Fruit fly (Drosophila melanogaster) whole organism, embryonic: Measurements from ENCODE around the gene CG3635.

Source experiments
- Abd-B ChIP-seq: fragments of 200-800 bp; sonication (Bioruptor generic); optimal IDR thresholded peaks from 2 replicates; lab custom pipeline; 2018; ENCODE audit warnings: missing biosample characterization, mild to moderate bottlenecking, missing genetic modification characterization, moderate library complexity
- CG10267 ChIP-seq: fragments of 200-800 bp; sonication (Bioruptor generic); optimal IDR thresholded peaks from 2 replicates; lab custom pipeline; 2018; ENCODE audit warnings: missing biosample characterization, mild to moderate bottlenecking, missing genetic modification characterization, moderate library complexity
- CG10543 ChIP-seq: fragments of 200-800 bp; sonication (Bioruptor generic); optimal IDR thresholded peaks from 3 replicates; lab custom pipeline; 2017; ENCODE audit warnings: missing biosample characterization, mild to moderate bottlenecking, missing genetic modification characterization, moderate library complexity
- CG11093 ChIP-seq: fragments of 200-800 bp; sonication (Bioruptor generic); IDR thresholded peaks from 3 replicates; pipeline ENCODE4 v1.3.6; 2022; ENCODE audit warnings: missing biosample characterization, missing genetic modification characterization
- CG12155 ChIP-seq: fragments of 200-800 bp; sonication (Bioruptor generic); optimal IDR thresholded peaks from 3 replicates; lab custom pipeline; 2016; ENCODE audit warnings: missing biosample characterization, missing genetic modification characterization
- CG12236 ChIP-seq: fragments of 200-800 bp; sonication (Bioruptor generic); optimal IDR thresholded peaks from 2 replicates; lab custom pipeline; 2016; ENCODE audit warnings: missing biosample characterization, missing genetic modification characterization
- CG1233 ChIP-seq: fragments of 200-800 bp; sonication (Bioruptor generic); optimal IDR thresholded peaks from 4 replicates; lab custom pipeline; 2018; ENCODE audit warnings: missing biosample characterization, mild to moderate bottlenecking, missing genetic modification characterization
- CG15011 ChIP-seq: fragments of 200-800 bp; sonication (Bioruptor generic); optimal IDR thresholded peaks from 3 replicates; lab custom pipeline; 2018; ENCODE audit warnings: missing biosample characterization, mild to moderate bottlenecking, missing genetic modification characterization
- CG2116 ChIP-seq: fragments of 200-800 bp; sonication (Bioruptor generic); optimal IDR thresholded peaks from 3 replicates; lab custom pipeline; 2018; ENCODE audit warnings: missing biosample characterization, mild to moderate bottlenecking, missing genetic modification characterization
- CG3281 ChIP-seq: fragments of 200-800 bp; sonication (Bioruptor generic); optimal IDR thresholded peaks from 3 replicates; lab custom pipeline; 2017; ENCODE audit warnings: missing biosample characterization, mild to moderate bottlenecking, missing genetic modification characterization
- CG4404 ChIP-seq: fragments of 200-800 bp; sonication (Bioruptor generic); IDR thresholded peaks from 2 replicates; pipeline ENCODE4 v1.3.6; 2022; ENCODE audit warnings: missing biosample characterization, missing genetic modification characterization
- CG5180 ChIP-seq: fragments of 200-800 bp; sonication (Bioruptor generic); optimal IDR thresholded peaks from 3 replicates; lab custom pipeline; 2017; ENCODE audit warnings: missing biosample characterization, missing genetic modification characterization, mild to moderate bottlenecking, moderate library complexity, missing genetic modification reagents
- CG6683 ChIP-seq: fragments of 200-800 bp; sonication (Bioruptor generic); optimal IDR thresholded peaks from 2 replicates; lab custom pipeline; 2017; ENCODE audit warnings: missing biosample characterization, mild to moderate bottlenecking, missing genetic modification characterization, missing genetic modification reagents
- CG6791 ChIP-seq: fragments of 200-800 bp; sonication (Bioruptor generic); IDR thresholded peaks from 3 replicates; pipeline ENCODE4 v1.3.6; 2022; ENCODE audit warnings: missing biosample characterization, missing genetic modification characterization; ENCODE audit not compliant: partially characterized antibody
- CG7357 ChIP-seq: fragments of 200-800 bp; sonication (Bioruptor generic); IDR thresholded peaks from 3 replicates; pipeline ENCODE4 v1.3.6; 2022; ENCODE audit warnings: missing biosample characterization, missing genetic modification characterization
- CG9215 ChIP-seq: fragments of 200-800 bp; sonication (Bioruptor generic); IDR thresholded peaks from 2 replicates; pipeline ENCODE4 v1.3.6; 2022; ENCODE audit warnings: missing biosample characterization, missing genetic modification characterization
- D19A ChIP-seq: fragments of 200-800 bp; optimal IDR thresholded peaks from 3 replicates; lab custom pipeline; 2019; ENCODE audit warnings: missing biosample characterization, mild to moderate bottlenecking, missing genetic modification characterization, moderate library complexity
- Hsf ChIP-seq: fragments of 200-800 bp; sonication (Bioruptor generic); optimal IDR thresholded peaks from 3 replicates; lab custom pipeline; 2016; ENCODE audit warnings: missing biosample characterization, missing genetic modification characterization
- Kr ChIP-seq: fragments of 200-800 bp; sonication (Bioruptor generic); optimal IDR thresholded peaks from 2 replicates; lab custom pipeline; 2017; ENCODE audit warnings: missing biosample characterization, mild to moderate bottlenecking, missing genetic modification characterization
- Max ChIP-seq: fragments of 200-800 bp; sonication (Bioruptor generic); optimal IDR thresholded peaks from 2 replicates; lab custom pipeline; 2016; ENCODE audit warnings: missing biosample characterization, mild to moderate bottlenecking, missing genetic modification characterization
- Meics ChIP-seq: fragments of 200-800 bp; sonication (Bioruptor generic); optimal IDR thresholded peaks from 2 replicates; lab custom pipeline; 2017; ENCODE audit warnings: missing biosample characterization, mild to moderate bottlenecking, missing genetic modification characterization
- Mes4 ChIP-seq: fragments of 200-800 bp; sonication (Bioruptor generic); optimal IDR thresholded peaks from 2 replicates; lab custom pipeline; 2016; ENCODE audit warnings: missing biosample characterization, missing genetic modification characterization
- Neu2 ChIP-seq: fragments of 200-800 bp; sonication (Bioruptor generic); optimal IDR thresholded peaks from 3 replicates; lab custom pipeline; 2016; ENCODE audit warnings: missing biosample characterization, missing genetic modification characterization, borderline replicate concordance
- Optix ChIP-seq: fragments of 200-800 bp; sonication (Bioruptor generic); IDR thresholded peaks from 3 replicates; pipeline ENCODE4 v1.3.6; 2022; ENCODE audit warnings: missing biosample characterization, missing genetic modification characterization
- Sin3A ChIP-seq: fragments of >200 bp; optimal IDR thresholded peaks from 2 replicates; lab custom pipeline; 2018
- aop ChIP-seq: fragments of 200-800 bp; sonication (Bioruptor generic); IDR thresholded peaks from 2 replicates; pipeline ENCODE4 v1.3.6; 2022; ENCODE audit warnings: missing biosample characterization, missing genetic modification characterization
- az2 ChIP-seq: fragments of 200-800 bp; sonication (Bioruptor generic); optimal IDR thresholded peaks from 3 replicates; lab custom pipeline; 2016; ENCODE audit warnings: missing biosample characterization, missing genetic modification characterization
- chif ChIP-seq, 2 experiments: fragments of 200-800 bp; sonication (Bioruptor generic); optimal IDR thresholded peaks; 3 replicates each; lab custom pipeline; 2016; ENCODE audit warnings: missing biosample characterization in 2 of 2, missing genetic modification characterization in 2 of 2
- croc ChIP-seq: fragments of 200-800 bp; sonication (Bioruptor generic); conservative IDR thresholded peaks from 3 replicates; pipeline ENCODE4 v1.3.6; 2022; ENCODE audit warnings: missing biosample characterization, missing genetic modification characterization
- ewg ChIP-seq: fragments of 200-800 bp; sonication (Bioruptor generic); optimal IDR thresholded peaks from 3 replicates; lab custom pipeline; 2017; ENCODE audit warnings: mild to moderate bottlenecking, missing biosample characterization, missing genetic modification reagents, missing genetic modification characterization
- eyg ChIP-seq: fragments of 200-800 bp; sonication (Bioruptor generic); optimal IDR thresholded peaks from 3 replicates; lab custom pipeline; 2016; ENCODE audit warnings: missing biosample characterization, missing genetic modification characterization
- gcm ChIP-seq: fragments of 200-800 bp; sonication (Bioruptor generic); optimal IDR thresholded peaks from 2 replicates; lab custom pipeline; 2019; ENCODE audit warnings: missing biosample characterization, mild to moderate bottlenecking, missing genetic modification characterization, moderate library complexity
- gsb-n ChIP-seq: fragments of 200-800 bp; sonication (Bioruptor generic); optimal IDR thresholded peaks from 3 replicates; lab custom pipeline; 2018; ENCODE audit warnings: missing biosample characterization, mild to moderate bottlenecking, missing genetic modification characterization
- ken ChIP-seq: fragments of 200-800 bp; sonication (Bioruptor generic); IDR thresholded peaks from 3 replicates; pipeline ENCODE4 v1.3.6; 2022; ENCODE audit warnings: missing biosample characterization, missing genetic modification characterization
- lbe ChIP-seq: fragments of 200-800 bp; sonication (Bioruptor generic); optimal IDR thresholded peaks from 2 replicates; lab custom pipeline; 2016; ENCODE audit warnings: missing biosample characterization, mild to moderate bottlenecking, missing genetic modification characterization
- mam ChIP-seq: fragments of 200-800 bp; sonication (Bioruptor generic); optimal IDR thresholded peaks from 3 replicates; lab custom pipeline; 2016; ENCODE audit warnings: missing biosample characterization, missing genetic modification characterization
- nerfin-2 ChIP-seq: fragments of 200-800 bp; sonication (Bioruptor generic); IDR thresholded peaks from 2 replicates; pipeline ENCODE4 v1.3.6; 2022; ENCODE audit warnings: missing biosample characterization, missing genetic modification characterization; ENCODE audit not compliant: partially characterized antibody
- nom ChIP-seq: fragments of 200-800 bp; sonication (Bioruptor generic); optimal IDR thresholded peaks from 2 replicates; lab custom pipeline; 2017; ENCODE audit warnings: missing biosample characterization, missing genetic modification characterization, mild to moderate bottlenecking, moderate library complexity, missing genetic modification reagents
- p53 ChIP-seq: fragments of 200-800 bp; sonication (Bioruptor generic); optimal IDR thresholded peaks from 2 replicates; lab custom pipeline; 2016; ENCODE audit warnings: missing biosample characterization, missing genetic modification characterization
- pfk ChIP-seq: fragments of 200-800 bp; sonication (Bioruptor generic); optimal IDR thresholded peaks from 2 replicates; lab custom pipeline; 2018; ENCODE audit warnings: missing biosample characterization, mild to moderate bottlenecking, missing genetic modification characterization, moderate library complexity
- ranshi ChIP-seq: fragments of 200-800 bp; sonication (Bioruptor generic); IDR thresholded peaks from 2 replicates; pipeline ENCODE4 v1.3.6; 2022; ENCODE audit warnings: missing biosample characterization, missing genetic modification characterization
- sisA ChIP-seq: fragments of 200-800 bp; sonication (Bioruptor generic); IDR thresholded peaks from 2 replicates; pipeline ENCODE4 v1.3.6; 2022; ENCODE audit warnings: missing biosample characterization, missing genetic modification characterization
- slbo ChIP-seq: fragments of 200-800 bp; sonication (Bioruptor generic); IDR thresholded peaks from 2 replicates; pipeline ENCODE4 v1.3.6; 2022; ENCODE audit warnings: missing biosample characterization, missing genetic modification characterization
- so ChIP-seq: fragments of 200-800 bp; sonication (Bioruptor generic); IDR thresholded peaks from 3 replicates; pipeline ENCODE4 v1.3.6; 2022; ENCODE audit warnings: missing biosample characterization, missing genetic modification characterization
- ssp ChIP-seq: fragments of 200-800 bp; sonication (Bioruptor generic); IDR thresholded peaks from 2 replicates; pipeline ENCODE4 v1.3.6; 2022; ENCODE audit warnings: missing biosample characterization, missing genetic modification characterization
- tap ChIP-seq: fragments of 200-800 bp; optimal IDR thresholded peaks from 3 replicates; lab custom pipeline; 2019; ENCODE audit warnings: missing biosample characterization, mild to moderate bottlenecking, missing genetic modification characterization, moderate library complexity
- tll ChIP-seq, 2 experiments: fragments of 200-800 bp in 1 of 2; fragments of >200 bp in 1 of 2; sonication (Bioruptor generic) in 1 of 2; optimal IDR thresholded peaks; 2 replicates each; lab custom pipeline; 2017 to 2019; ENCODE audit warnings: missing biosample characterization in 2 of 2, missing genetic modification characterization in 2 of 2, mild to moderate bottlenecking in 1 of 2, moderate library complexity in 1 of 2
- vnd ChIP-seq: fragments of 200-800 bp; sonication (Bioruptor generic); IDR thresholded peaks from 3 replicates; pipeline ENCODE4 v1.3.6; 2022; ENCODE audit warnings: missing biosample characterization, missing genetic modification characterization; ENCODE audit not compliant: partially characterized antibody
- z ChIP-seq: fragments of 200-800 bp; sonication (Bioruptor generic); IDR thresholded peaks from 3 replicates; pipeline ENCODE4 v1.3.6; 2022; ENCODE audit warnings: missing biosample characterization, missing genetic modification characterization
- zfh2 ChIP-seq: fragments of 200-800 bp; sonication (Bioruptor generic); optimal IDR thresholded peaks from 2 replicates; lab custom pipeline; 2016; ENCODE audit warnings: missing biosample characterization, missing genetic modification characterization

CG3635 gene

DNA sequence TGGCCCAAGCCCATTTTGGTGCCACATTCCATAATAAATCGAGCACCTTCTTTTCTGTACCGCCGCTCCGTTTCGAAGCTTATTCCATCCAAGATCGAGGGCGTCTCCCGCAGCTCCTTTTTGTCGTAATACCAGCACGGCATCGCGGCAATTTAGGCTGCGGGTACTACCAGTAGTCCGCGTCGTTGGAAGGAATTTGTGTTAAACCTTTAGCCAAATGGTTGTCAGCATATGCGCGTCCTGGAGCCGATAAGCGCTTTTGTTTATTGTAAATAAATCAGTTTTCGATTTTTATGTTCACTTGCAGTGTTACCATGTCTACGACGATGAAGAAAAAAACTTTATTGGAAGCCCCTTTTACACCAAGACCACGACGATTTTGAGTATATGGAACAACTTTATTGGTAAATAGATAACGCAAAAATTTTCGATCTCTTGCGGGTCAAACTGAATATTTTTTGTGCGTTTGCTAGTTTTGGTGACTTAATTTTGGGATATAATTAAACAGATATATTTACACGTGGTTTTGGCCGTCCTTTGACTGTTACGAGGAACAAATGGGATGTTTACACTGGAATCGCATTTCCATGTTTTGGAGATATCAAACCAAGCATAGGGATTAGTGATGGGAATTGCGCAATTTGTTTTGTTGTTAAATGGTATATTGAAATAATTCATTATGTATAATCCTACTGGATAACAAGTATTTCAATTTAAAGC, 45.5 kb upstream of the CG3635 start, which contains the start of gene CycK (continued):
- TF ChIP-seq tll (GFP tag; optimal IDR thresholded peaks at IDR 0.05; lab: Kevin White, UChicago) (no peak), ken (no peak), Kr (GFP tag; lab: Kevin White, UChicago) (no peak), lbe (GFP tag; lab: Kevin White, UChicago) (no peak), gcm (GFP tag; lab: Kevin White, UChicago) (no peak), CG10267 (no peak), CG3281 (GFP tag; lab: Kevin White, UChicago) (no peak), Optix (no peak), CG6791 (GFP tag; lab: Robert Waterston, UW) (no peak), so (GFP tag; lab: Robert Waterston, UW) (no peak), aop (GFP tag; lab: Robert Waterston, UW) (no peak), CG6683 (GFP tag; lab: Kevin White, UChicago) (no peak), Max (GFP tag; lab: Kevin White, UChicago) (peak; percentile 67), D19A (tag; lab: Kevin White, UChicago) (no peak), CG7357 (GFP tag; lab: Robert Waterston, UW) (peak; percentile 95), ewg (GFP tag; lab: Kevin White, UChicago) (no peak), mam (GFP tag; lab: Kevin White, UChicago) (peak; percentile 47), slbo (GFP tag; lab: Robert Waterston, UW) (peak; percentile 35; the same call in 1 of the 2 replicates), pfk (peak; percentile 38), chif (GFP tag; optimal IDR thresholded peaks at IDR 0.05; lab: Kevin White, UChicago) (peak in 1 of 2 experiments; percentile 3), nerfin-2 (GFP tag; lab: Robert Waterston, UW) (no peak), CG15011 (GFP tag; lab: Kevin White, UChicago) (no peak), vnd (GFP tag; lab: Robert Waterston, UW) (no peak), CG5180 (GFP tag; lab: Kevin White, UChicago) (no peak), CG9215 (no peak), Abd-B (GFP tag; lab: Kevin White, UChicago) (peak; percentile 80), p53 (no peak), Meics (GFP tag; lab: Kevin White, UChicago) (no peak), CG1233 (GFP tag; lab: Kevin White, UChicago) (no peak), ranshi (GFP tag; lab: Robert Waterston, UW) (no peak), zfh2 (no peak), gsb-n (tag; lab: Kevin White, UChicago) (no peak), tap (tag; lab: Kevin White, UChicago) (no peak), croc (GFP tag; lab: Robert Waterston, UW) (no peak), Neu2 (GFP tag; lab: Kevin White, UChicago) (peak; percentile 68), eyg (GFP tag; lab: Kevin White, UChicago) (no peak), CG11093 (no peak), CG12236 (GFP tag; lab: Kevin White, UChicago) (no peak), az2 (GFP tag; lab: Kevin White, UChicago) (no peak), Mes4 (GFP tag; lab: Kevin White, UChicago) (peak; percentile 22), sisA (GFP tag; lab: Robert Waterston, UW) (no peak), CG10543 (GFP tag; lab: Kevin White, UChicago) (no peak), CG2116 (GFP tag; lab: Kevin White, UChicago) (peak; percentile 22), CG12155 (no peak), Hsf (GFP tag; lab: Kevin White, UChicago) (peak; percentile 10), Sin3A (lab: Kevin White, UChicago) (peak; percentile 45), CG4404 (GFP tag; lab: Robert Waterston, UW) (no peak), z (GFP tag; lab: Robert Waterston, UW) (no peak), ssp (peak; percentile 96), nom (no peak)
